Fruit fly (Drosophila melanogaster): ENCODE measurements around the gene CG3277.
A peak's percentile ranks its signal among the peaks of the same experiment; 100 is the strongest.

The CG3277 gene

DNA sequence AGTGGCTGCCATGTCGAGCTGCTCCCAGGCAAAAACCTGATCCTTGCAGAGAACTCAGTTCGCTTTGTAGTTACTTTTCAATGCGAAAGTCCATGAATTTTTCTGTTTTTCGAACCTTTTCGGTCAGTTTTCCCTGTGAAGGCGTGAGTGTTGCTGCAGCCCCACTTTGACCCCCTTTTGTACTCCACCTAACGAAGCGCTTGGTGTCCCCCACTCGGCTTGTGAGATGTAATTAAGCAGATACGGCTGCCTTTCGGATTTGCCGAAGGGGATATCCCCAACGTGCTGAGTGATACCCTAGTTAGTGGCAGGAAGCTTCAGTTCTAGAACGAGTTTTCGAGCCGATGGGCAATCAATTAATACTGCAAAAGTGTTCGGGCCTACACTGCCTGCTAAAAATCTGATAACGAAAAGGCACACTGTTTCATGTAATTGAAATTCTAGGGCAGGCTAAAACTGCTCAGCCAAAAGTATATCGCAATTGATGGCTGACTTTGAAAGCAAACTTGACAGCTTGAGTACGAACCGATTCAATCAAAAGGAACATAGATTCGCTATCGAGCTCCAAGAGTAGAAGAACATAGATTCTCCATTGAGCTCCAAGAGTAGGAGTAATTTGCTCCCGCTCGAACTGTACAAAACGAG, 47.8 kb downstream of the CG3277 start:
- TF ChIP-seq CG32264 (GFP tag; optimal IDR thresholded peaks at IDR 0.05) (no peak), Dfd (GFP tag; optimal IDR thresholded peaks at IDR 0.05) (no peak), dl (GFP tag; optimal IDR thresholded peaks at IDR 0.05; ENCODE audit: insufficient read depth in 1 of 2, partially characterized antibody in 2 of 2) (no peak), h (GFP tag; optimal IDR thresholded peaks at IDR 0.05) (no peak), fru (GFP tag; optimal IDR thresholded peaks at IDR 0.05) (peak; percentile 21), Jra (GFP tag; optimal IDR thresholded peaks at IDR 0.05) (no peak), pan (optimal IDR thresholded peaks at IDR 0.05) (no peak), GATAd (GFP tag; optimal IDR thresholded peaks at IDR 0.05) (no peak), tai (GFP tag; optimal IDR thresholded peaks at IDR 0.05) (no peak), Hnf4 (GFP tag; optimal IDR thresholded peaks at IDR 0.05) (no peak), Dif (GFP tag; optimal IDR thresholded peaks at IDR 0.05; ENCODE audit: partially characterized antibody) (no peak), Hr83 (GFP tag; optimal IDR thresholded peaks at IDR 0.05; ENCODE audit: poor library complexity, severe bottlenecking) (no peak), CrebA (GFP tag; optimal IDR thresholded peaks at IDR 0.05; ENCODE audit: borderline replicate concordance) (no peak), sv (GFP tag; optimal IDR thresholded peaks at IDR 0.05) (no peak), Myc (optimal IDR thresholded peaks at IDR 0.05) (no peak), jim (GFP tag; optimal IDR thresholded peaks at IDR 0.05) (no peak), br (GFP tag; optimal IDR thresholded peaks at IDR 0.05) (peak; percentile 27), sage (GFP tag; optimal IDR thresholded peaks at IDR 0.05) (no peak), OdsH (GFP tag; optimal IDR thresholded peaks at IDR 0.05) (peak; percentile 21), rgr (GFP tag; optimal IDR thresholded peaks at IDR 0.05) (no peak), CG9705 (GFP tag; optimal IDR thresholded peaks at IDR 0.05) (no peak), N (GFP tag; optimal IDR thresholded peaks at IDR 0.05) (no peak), dsf (GFP tag; optimal IDR thresholded peaks at IDR 0.05; ENCODE audit: borderline replicate concordance) (no peak), Sp1 (GFP tag; optimal IDR thresholded peaks at IDR 0.05) (no peak), woc (GFP tag; optimal IDR thresholded peaks at IDR 0.05) (peak; percentile 38), Rel (GFP tag; optimal IDR thresholded peaks at IDR 0.05) (no peak), Rel (tag; optimal IDR thresholded peaks at IDR 0.05) (no peak)

DNA sequence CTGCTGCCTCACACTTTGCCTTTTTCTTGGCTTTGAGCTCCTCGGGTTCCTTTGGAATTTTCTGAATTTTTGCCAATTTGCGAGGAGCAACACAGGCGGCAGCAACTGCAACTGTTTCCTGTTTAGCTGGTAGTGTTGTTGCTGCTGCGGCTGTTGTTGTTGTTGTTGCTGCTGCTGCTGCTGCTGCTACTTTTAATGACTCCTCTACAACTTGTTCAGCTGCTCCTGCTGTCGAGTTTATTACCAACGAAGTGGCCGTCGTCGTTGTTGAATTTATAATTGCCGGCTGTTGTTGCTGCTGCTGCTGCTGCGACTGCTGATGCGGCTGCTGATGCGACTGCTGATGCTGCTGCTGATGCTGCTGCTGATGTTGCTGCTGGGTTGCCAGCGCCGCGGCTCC, 49.0 kb downstream of the CG3277 start:
- TF ChIP-seq Vsx2 (GFP tag; optimal IDR thresholded peaks at IDR 0.05; ENCODE audit: partially characterized antibody) = no peak
- TF ChIP-seq Dif (GFP tag; optimal IDR thresholded peaks at IDR 0.05; ENCODE audit: partially characterized antibody) = no peak
- TF ChIP-seq Dfd (GFP tag; optimal IDR thresholded peaks at IDR 0.05) = peak; percentile 94

DNA sequence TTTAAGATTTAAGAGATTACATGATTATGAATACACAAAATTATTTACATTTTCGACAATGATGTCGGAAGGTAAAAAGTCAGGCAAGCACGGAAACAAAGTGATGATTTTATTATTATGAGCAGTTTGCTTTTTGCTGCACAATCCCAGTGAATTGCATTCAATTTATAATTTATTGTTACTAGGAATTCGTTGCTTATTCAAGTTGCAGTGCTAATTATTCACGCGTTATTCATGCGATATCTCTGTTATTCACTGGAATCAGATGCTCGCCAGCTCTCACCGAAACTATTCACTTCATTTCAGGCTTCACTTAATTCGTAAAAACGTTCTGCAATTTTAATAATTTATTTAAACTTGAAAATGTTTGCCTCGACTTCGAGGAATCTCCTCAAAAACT, 49.9 kb downstream of the CG3277 start:
- no peak for TF ChIP-seq jim (GFP tag; optimal IDR thresholded peaks at IDR 0.05)
- TF ChIP-seq Hr78 (GFP tag; optimal IDR thresholded peaks at IDR 0.05) = no peak
- no peak for TF ChIP-seq CrebA (GFP tag; optimal IDR thresholded peaks at IDR 0.05; ENCODE audit: borderline replicate concordance)
- TF ChIP-seq HLH106 (tag; optimal IDR thresholded peaks at IDR 0.05) = no peak
- no peak for TF ChIP-seq foxo (GFP tag; optimal IDR thresholded peaks at IDR 0.05)
- no peak for TF ChIP-seq OdsH (GFP tag; optimal IDR thresholded peaks at IDR 0.05)
- TF ChIP-seq brk (GFP tag; optimal IDR thresholded peaks at IDR 0.05) = no peak
- no peak for TF ChIP-seq Rel (GFP tag; optimal IDR thresholded peaks at IDR 0.05)
- no peak for TF ChIP-seq Rel (tag; optimal IDR thresholded peaks at IDR 0.05)
- TF ChIP-seq rgr (GFP tag; optimal IDR thresholded peaks at IDR 0.05) = no peak
- TF ChIP-seq usp (GFP tag; optimal IDR thresholded peaks at IDR 0.05) = no peak
- no peak for TF ChIP-seq Hnf4 (GFP tag; optimal IDR thresholded peaks at IDR 0.05)
- no peak for TF ChIP-seq dmrt93B (GFP tag; optimal IDR thresholded peaks at IDR 0.05)
- TF ChIP-seq pan (optimal IDR thresholded peaks at IDR 0.05) = no peak
- TF ChIP-seq psq (GFP tag; optimal IDR thresholded peaks at IDR 0.05) = no peak
- no peak for TF ChIP-seq Myc (optimal IDR thresholded peaks at IDR 0.05)
- no peak for TF ChIP-seq sage (GFP tag; optimal IDR thresholded peaks at IDR 0.05)
- no peak for TF ChIP-seq N (GFP tag; optimal IDR thresholded peaks at IDR 0.05)
- no peak for TF ChIP-seq Jra (GFP tag; optimal IDR thresholded peaks at IDR 0.05)
- TF ChIP-seq Mio (GFP tag; optimal IDR thresholded peaks at IDR 0.05) = no peak
- no peak for TF ChIP-seq fru (GFP tag; optimal IDR thresholded peaks at IDR 0.05)

Measured in whole organism, wandering third instar larva.